Fruit fly (Drosophila melanogaster): ENCODE data around the gene ko.

The ko gene

dm6 chr3L:21080430-21080829 is 50.5 kb downstream of the ko start:
- TF ChIP-seq Ets21C (GFP tag; optimal IDR thresholded peaks at IDR 0.05) (no peak), CG10631 (GFP tag; optimal IDR thresholded peaks at IDR 0.05) (no peak), eg (GFP tag; IDR thresholded peaks at IDR 0.05) (peak; percentile 59; the same call in 2 of the 3 replicates), ss (GFP tag; optimal IDR thresholded peaks at IDR 0.05) (no peak), salr (GFP tag; optimal IDR thresholded peaks at IDR 0.05) (no peak), acj6 (GFP tag; optimal IDR thresholded peaks at IDR 0.05) (peak; percentile 55), CG11762 (GFP tag; optimal IDR thresholded peaks at IDR 0.05; ENCODE audit: insufficient read depth) (peak; percentile 68), Smox (GFP tag; optimal IDR thresholded peaks at IDR 0.05) (peak; percentile 15), Sox15 (GFP tag; optimal IDR thresholded peaks at IDR 0.05) (peak; percentile 60), fkh (GFP tag; optimal IDR thresholded peaks at IDR 0.05) (no peak), Hr39 (GFP tag; optimal IDR thresholded peaks at IDR 0.05) (peak; percentile 33), Sox102F (GFP tag; optimal IDR thresholded peaks at IDR 0.05) (no peak), CG11294 (GFP tag; IDR thresholded peaks at IDR 0.05) (peak; percentile 37; the same call in 1 of the 2 replicates), cyc (GFP tag; optimal IDR thresholded peaks at IDR 0.05) (peak; percentile 2), dsx (GFP tag; optimal IDR thresholded peaks at IDR 0.05; ENCODE audit: poor library complexity, severe bottlenecking) (no peak), Ets96B (tag; optimal IDR thresholded peaks at IDR 0.05) (no peak), Gug (GFP tag; IDR thresholded peaks at IDR 0.05) (no peak), Sox14 (GFP tag; optimal IDR thresholded peaks at IDR 0.05) (peak; percentile 47), lz (GFP tag; optimal IDR thresholded peaks at IDR 0.05) (peak; percentile 23), Eip93F (GFP tag; optimal IDR thresholded peaks at IDR 0.05) (no peak), CG8632 (GFP tag; optimal IDR thresholded peaks at IDR 0.05) (peak; percentile 65), CG10669 (GFP tag; optimal IDR thresholded peaks at IDR 0.05) (no peak), achi (GFP tag; optimal IDR thresholded peaks at IDR 0.05) (peak; percentile 75), fd59A (GFP tag; optimal IDR thresholded peaks at IDR 0.05) (peak; percentile 22), Hr4 (GFP tag; optimal IDR thresholded peaks at IDR 0.05) (peak; percentile 88), Hr38 (GFP tag; optimal IDR thresholded peaks at IDR 0.05) (no peak), CG8119 (GFP tag; IDR thresholded peaks at IDR 0.05) (peak; percentile 74), esn (GFP tag; optimal IDR thresholded peaks at IDR 0.05) (peak; percentile 46), CG4318 (GFP tag; optimal IDR thresholded peaks at IDR 0.05) (no peak), OdsH (GFP tag; optimal IDR thresholded peaks at IDR 0.05) (no peak), CG1621 (tag; optimal IDR thresholded peaks at IDR 0.05) (no peak), CG6854 (GFP tag; optimal IDR thresholded peaks at IDR 0.05) (no peak), CG6808 (GFP tag; optimal IDR thresholded peaks at IDR 0.05) (no peak), CG3032 (tag; optimal IDR thresholded peaks at IDR 0.05) (peak; percentile 37), spab (GFP tag; optimal IDR thresholded peaks at IDR 0.05) (no peak), CG8319 (GFP tag; optimal IDR thresholded peaks at IDR 0.05) (no peak), vri (GFP tag; optimal IDR thresholded peaks at IDR 0.05) (no peak), dac (GFP tag; optimal IDR thresholded peaks at IDR 0.05) (no peak), fd85E (GFP tag; optimal IDR thresholded peaks at IDR 0.05) (no peak), Eip78C (GFP tag) (peak; percentile 93), CG32006 (GFP tag; optimal IDR thresholded peaks at IDR 0.05) (no peak), svp (GFP tag) (peak; percentile 72), CG16779 (tag; optimal IDR thresholded peaks at IDR 0.05) (no peak), CG15336 (GFP tag; IDR thresholded peaks at IDR 0.05) (peak; percentile 74), CG9139 (GFP tag; optimal IDR thresholded peaks at IDR 0.05) (no peak), Met (GFP tag; optimal IDR thresholded peaks at IDR 0.05) (no peak), net (GFP tag; optimal IDR thresholded peaks at IDR 0.05) (peak; percentile 75), Blimp-1 (GFP tag; optimal IDR thresholded peaks at IDR 0.05) (peak; percentile 57), Eip75B (GFP tag; optimal IDR thresholded peaks at IDR 0.05) (no peak), CG7368 (GFP tag; optimal IDR thresholded peaks at IDR 0.05) (peak; percentile 62), CG3919 (GFP tag; optimal IDR thresholded peaks at IDR 0.05) (peak; percentile 80), Lpt (GFP tag; optimal IDR thresholded peaks at IDR 0.05) (peak; percentile 71), CG31627 (GFP tag; optimal IDR thresholded peaks at IDR 0.05) (peak; percentile 18)
